Worm (Caenorhabditis elegans): ENCODE results near the gene rsp-7.

DNA sequence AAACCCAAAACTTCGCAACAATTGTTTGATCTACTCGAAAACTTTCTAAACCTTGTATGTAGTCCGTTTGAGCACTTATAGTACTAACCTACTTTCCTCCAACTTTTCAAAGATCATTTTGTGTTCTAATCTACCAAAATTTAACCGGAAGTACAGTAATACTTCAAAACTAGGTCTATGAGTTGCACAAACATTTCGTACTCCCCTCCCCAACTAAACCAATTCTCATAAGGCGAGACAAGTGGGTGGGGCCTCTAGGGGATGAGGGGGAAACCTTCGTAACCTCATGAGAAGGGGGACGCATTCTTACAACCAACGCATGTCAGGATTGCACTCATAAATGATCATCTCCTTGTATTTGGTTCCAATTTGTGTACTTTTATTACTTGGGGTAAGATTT is 37.0 kb upstream of the rsp-7 start, which contains the start of gene cutl-9:
- TF ChIP-seq lsy-12 (tag; optimal IDR thresholded peaks at IDR 0.05) = no peak
- no peak for TF ChIP-seq nhr-11 (tag; optimal IDR thresholded peaks at IDR 0.05)
- no peak for TF ChIP-seq ZK546.5 (tag; optimal IDR thresholded peaks at IDR 0.05)
- TF ChIP-seq lin-15B (tag; optimal IDR thresholded peaks at IDR 0.05) = no peak
- no peak for TF ChIP-seq jun-1 (tag; optimal IDR thresholded peaks at IDR 0.05)
- TF ChIP-seq zag-1 (tag; optimal IDR thresholded peaks at IDR 0.05) = no peak
- TF ChIP-seq fos-1 (tag; optimal IDR thresholded peaks at IDR 0.05) = no peak

Data from whole organism, L3 larva.